Worm (Caenorhabditis elegans): ENCODE measurements around the gene mgl-3.

ce11 chrIV:5394687-5395086 lies 44.1 kb upstream of the mgl-3 start, which contains the start of the genes perm-3 and swsn-6:
- TF ChIP-seq pha-4 (tag; optimal IDR thresholded peaks at IDR 0.05) (peak; percentile 0), egl-44 (GFP tag; IDR thresholded peaks at IDR 0.05) (no peak), pbrm-1 (GFP tag; IDR thresholded peaks at IDR 0.05) (peak; percentile 83), mxl-1 (tag; optimal IDR thresholded peaks at IDR 0.05) (no peak), B0019.2 (GFP tag; conservative IDR thresholded peaks at IDR 0.05) (no peak), F52B5.7 (tag; optimal IDR thresholded peaks at IDR 0.05) (no peak), unc-62 (GFP tag; optimal IDR thresholded peaks at IDR 0.05) (no peak), B0261.1 (tag; optimal IDR thresholded peaks at IDR 0.05) (no peak), mes-4 (tag; optimal IDR thresholded peaks at IDR 0.05) (no peak), nfya-1 (tag; optimal IDR thresholded peaks at IDR 0.05; ENCODE audit: borderline replicate concordance, insufficient read depth) (no peak)
